Worm (Caenorhabditis elegans) whole organism, mixed stage, embryonic: ENCODE results near the gene nemp-1.

Experiments used
- M03D4.4 ChIP-seq: sonication (generic microtip); optimal IDR thresholded peaks from 2 replicates; lab custom pipeline; 2017; ENCODE audit warnings: mild to moderate bottlenecking, missing genetic modification characterization, missing compliant biosample characterization
- bed-3 ChIP-seq: fragments of 200-800 bp; sonication (Bioruptor generic); optimal IDR thresholded peaks from 3 replicates; lab custom pipeline; 2018; ENCODE audit warnings: mild to moderate bottlenecking, missing genetic modification characterization, moderate library complexity, missing compliant biosample characterization
- blmp-1 ChIP-seq: fragments of 150-350 bp; optimal IDR thresholded peaks from 2 replicates; lab custom pipeline; 2014; ENCODE audit warnings: missing biosample characterization, missing genetic modification characterization
- ceh-39 ChIP-seq: fragments of 150-350 bp; optimal IDR thresholded peaks from 2 replicates; lab custom pipeline; 2014; ENCODE audit warnings: missing biosample characterization, missing genetic modification characterization
- ceh-43 ChIP-seq: fragments of 200-800 bp; sonication (Bioruptor generic); optimal IDR thresholded peaks from 2 replicates; lab custom pipeline; 2018; ENCODE audit warnings: mild to moderate bottlenecking, missing genetic modification characterization, moderate library complexity, missing compliant biosample characterization
- ceh-83 ChIP-seq: fragments of 200-800 bp; sonication (Bioruptor generic); optimal IDR thresholded peaks from 2 replicates; lab custom pipeline; 2018; ENCODE audit warnings: mild to moderate bottlenecking, missing genetic modification characterization, missing compliant biosample characterization
- ces-1 ChIP-seq: fragments of 150-350 bp; optimal IDR thresholded peaks from 2 replicates; lab custom pipeline; 2014; ENCODE audit warnings: missing biosample characterization, missing genetic modification reagents, missing genetic modification characterization
- cnd-1 ChIP-seq: fragments of 200-800 bp; sonication (Bioruptor generic); optimal IDR thresholded peaks from 2 replicates; lab custom pipeline; 2018; ENCODE audit warnings: mild to moderate bottlenecking, missing genetic modification characterization, missing compliant biosample characterization
- elt-1 ChIP-seq: sonication (generic microtip); optimal IDR thresholded peaks from 2 replicates; lab custom pipeline; 2017; ENCODE audit warnings: missing genetic modification characterization, mild to moderate bottlenecking, missing compliant biosample characterization, antibody characterized with exemption, moderate library complexity, borderline replicate concordance; ENCODE audit not compliant: insufficient read depth
- elt-3 ChIP-seq: fragments of 150-350 bp; optimal IDR thresholded peaks from 2 replicates; lab custom pipeline; 2014; ENCODE audit warnings: missing biosample characterization, missing genetic modification characterization
- flh-1 ChIP-seq: fragments of 200-800 bp; sonication (Bioruptor generic); optimal IDR thresholded peaks from 2 replicates; lab custom pipeline; 2018; ENCODE audit warnings: mild to moderate bottlenecking, missing genetic modification characterization, moderate library complexity, missing compliant biosample characterization
- ham-2 ChIP-seq: fragments of 200-800 bp; sonication (Bioruptor generic); optimal IDR thresholded peaks from 2 replicates; lab custom pipeline; 2018; ENCODE audit warnings: mild to moderate bottlenecking, missing genetic modification characterization, missing compliant biosample characterization
- hlh-1 ChIP-seq: fragments of 150-350 bp; optimal IDR thresholded peaks from 2 replicates; lab custom pipeline; 2014; ENCODE audit warnings: missing biosample characterization, missing genetic modification reagents, missing genetic modification characterization
- lin-13 ChIP-seq: fragments of 150-350 bp; optimal IDR thresholded peaks from 2 replicates; lab custom pipeline; 2014; ENCODE audit warnings: missing biosample characterization, missing genetic modification characterization
- lin-32 ChIP-seq: fragments of 200-800 bp; sonication (Bioruptor generic); optimal IDR thresholded peaks from 2 replicates; lab custom pipeline; 2018; ENCODE audit warnings: mild to moderate bottlenecking, missing genetic modification characterization, missing compliant biosample characterization
- lsy-2 ChIP-seq: fragments of 150-350 bp; optimal IDR thresholded peaks from 2 replicates; lab custom pipeline; 2014; ENCODE audit warnings: missing biosample characterization, missing genetic modification characterization
- mab-5 ChIP-seq: fragments of 150-350 bp; optimal IDR thresholded peaks from 2 replicates; lab custom pipeline; 2014; ENCODE audit warnings: missing biosample characterization, missing genetic modification characterization
- mep-1 ChIP-seq: fragments of 150-350 bp; optimal IDR thresholded peaks from 2 replicates; lab custom pipeline; 2017; ENCODE audit warnings: missing biosample characterization, missing genetic modification reagents, missing genetic modification characterization, inconsistent platforms
- mls-2 ChIP-seq: sonication (generic microtip); optimal IDR thresholded peaks from 2 replicates; lab custom pipeline; 2016; ENCODE audit warnings: mild to moderate bottlenecking, missing genetic modification characterization, moderate library complexity, missing compliant biosample characterization
- nhr-12 ChIP-seq: fragments of 150-350 bp; optimal IDR thresholded peaks from 2 replicates; lab custom pipeline; 2014; ENCODE audit warnings: missing biosample characterization, missing genetic modification characterization
- nhr-2 ChIP-seq: fragments of 150-350 bp; optimal IDR thresholded peaks from 2 replicates; lab custom pipeline; 2014; ENCODE audit warnings: missing biosample characterization, missing genetic modification characterization
- nhr-237 ChIP-seq: fragments of 150-350 bp; optimal IDR thresholded peaks from 2 replicates; lab custom pipeline; 2014; ENCODE audit warnings: missing biosample characterization, missing genetic modification characterization
- nhr-28 ChIP-seq: fragments of 150-350 bp; optimal IDR thresholded peaks from 2 replicates; lab custom pipeline; 2014; ENCODE audit warnings: missing biosample characterization, missing genetic modification characterization
- nhr-76 ChIP-seq: sonication (generic microtip); optimal IDR thresholded peaks from 2 replicates; lab custom pipeline; 2017; ENCODE audit warnings: missing biosample characterization, missing genetic modification characterization
- pha-4 ChIP-seq: fragments of 150-350 bp; optimal IDR thresholded peaks from 2 replicates; lab custom pipeline; 2018; ENCODE audit warnings: missing biosample characterization, missing genetic modification reagents, missing genetic modification characterization
- snpc-4 ChIP-seq: fragments of 150-350 bp; optimal IDR thresholded peaks from 2 replicates; lab custom pipeline; 2014; ENCODE audit warnings: missing biosample characterization, missing genetic modification characterization
- sptf-1 ChIP-seq: sonication (generic microtip); optimal IDR thresholded peaks from 2 replicates; lab custom pipeline; 2017; ENCODE audit warnings: mild to moderate bottlenecking, missing genetic modification characterization, moderate library complexity, missing compliant biosample characterization
- tbx-8 ChIP-seq: fragments of 200-800 bp; sonication (Bioruptor generic); optimal IDR thresholded peaks from 2 replicates; lab custom pipeline; 2018; ENCODE audit warnings: mild to moderate bottlenecking, missing genetic modification characterization, moderate library complexity, missing compliant biosample characterization
- unc-120 ChIP-seq: sonication (generic microtip); optimal IDR thresholded peaks from 2 replicates; lab custom pipeline; 2017; ENCODE audit warnings: missing genetic modification characterization, missing compliant biosample characterization; ENCODE audit not compliant: poor library complexity, severe bottlenecking
- unc-39 ChIP-seq: fragments of 150-350 bp; optimal IDR thresholded peaks from 2 replicates; lab custom pipeline; 2014; ENCODE audit warnings: missing biosample characterization, missing genetic modification characterization
- ztf-11 ChIP-seq: fragments of 150-350 bp; optimal IDR thresholded peaks from 2 replicates; lab custom pipeline; 2014; ENCODE audit warnings: missing biosample characterization, missing genetic modification characterization

nemp-1 gene

ce11 chrIII:446860-447259, 25.3 kb upstream of the nemp-1 start:
- TF ChIP-seq ceh-39, result no peak
- TF ChIP-seq mls-2 (tag; lab: Kevin White, UChicago), result no peak
- no peak for TF ChIP-seq unc-39 (tag; lab: Kevin White, UChicago)
- TF ChIP-seq cnd-1 (tag; lab: Kevin White, UChicago), result no peak
- TF ChIP-seq lin-13 (tag; lab: Kevin White, UChicago), result no peak
- no peak for TF ChIP-seq nhr-76
- TF ChIP-seq mab-5, result no peak
- TF ChIP-seq snpc-4 (tag; lab: Kevin White, UChicago), result no peak
- no peak for TF ChIP-seq ztf-11 (tag; lab: Kevin White, UChicago)
- TF ChIP-seq elt-3 (tag; lab: Kevin White, UChicago), result no peak
- TF ChIP-seq flh-1 (GFP tag; lab: Kevin White, UChicago), result no peak
- TF ChIP-seq ces-1 (GFP tag; lab: Kevin White, UChicago), result no peak
- TF ChIP-seq nhr-237 (tag; lab: Kevin White, UChicago), result no peak
- TF ChIP-seq bed-3 (GFP tag; lab: Kevin White, UChicago), result no peak
- no peak for TF ChIP-seq nhr-2 (tag; lab: Kevin White, UChicago)
- no peak for TF ChIP-seq hlh-1 (tag; lab: Kevin White, UChicago)
- TF ChIP-seq ceh-43, result no peak
- TF ChIP-seq, all 35 proteins: peak for 0

ce11 chrIII:455793-456192, 16.3 kb upstream of the nemp-1 start:
- peak; percentile 16 for TF ChIP-seq ces-1 (GFP tag; lab: Kevin White, UChicago)
- no peak for TF ChIP-seq hlh-1 (tag; lab: Kevin White, UChicago)
- TF ChIP-seq, all 35 proteins: peak for 1

- TF ChIP-seq tbx-8 (GFP tag; lab: Kevin White, UChicago), result no peak
- TF ChIP-seq mep-1, result no peak
- TF ChIP-seq nhr-76, result no peak
- TF ChIP-seq elt-3 (tag; lab: Kevin White, UChicago), result no peak
- TF ChIP-seq sptf-1 (tag; lab: Kevin White, UChicago), result no peak
- TF ChIP-seq unc-39 (tag; lab: Kevin White, UChicago), result no peak
- TF ChIP-seq nhr-28 (tag; lab: Kevin White, UChicago), result no peak
- no peak for TF ChIP-seq mab-5
- TF ChIP-seq pha-4 (tag; lab: Kevin White, UChicago), result no peak
- no peak for TF ChIP-seq ceh-83
- TF ChIP-seq nhr-237 (tag; lab: Kevin White, UChicago), result no peak
- no peak for TF ChIP-seq unc-120 (tag; lab: Kevin White, UChicago)
- no peak for TF ChIP-seq lin-13 (tag; lab: Kevin White, UChicago)
- no peak for TF ChIP-seq cnd-1 (tag; lab: Kevin White, UChicago)
- TF ChIP-seq lsy-2, result no peak
- TF ChIP-seq ham-2 (GFP tag; lab: Kevin White, UChicago), result no peak
- no peak for TF ChIP-seq blmp-1 (tag; lab: Kevin White, UChicago)
- no peak for TF ChIP-seq hlh-1 (tag; lab: Kevin White, UChicago)
- TF ChIP-seq, all 35 proteins: peak for 0
Measured at ce11 chrIII:463711-464110, 8.4 kb upstream of the nemp-1 start, which contains the start of gene Y55B1BR.6. Gene Y55B1BR.6, minus strand, starts transcription at chrIII:463811.

ce11 chrIII:475154-475553, 3.0 kb downstream of the nemp-1 start, which contains the start of gene mat-3:
Gene mat-3, plus strand, starts transcription at chrIII:475454.
- TF ChIP-seq ceh-83 (no peak), unc-120 (tag; lab: Kevin White, UChicago) (no peak), tbx-8 (GFP tag; lab: Kevin White, UChicago) (no peak), ceh-39 (no peak), lin-13 (tag; lab: Kevin White, UChicago) (no peak), lsy-2 (no peak), lin-32 (no peak), ztf-11 (tag; lab: Kevin White, UChicago) (no peak), cnd-1 (tag; lab: Kevin White, UChicago) (no peak), elt-1 (no peak), M03D4.4 (no peak), mls-2 (tag; lab: Kevin White, UChicago) (no peak), mab-5 (no peak)

DNA sequence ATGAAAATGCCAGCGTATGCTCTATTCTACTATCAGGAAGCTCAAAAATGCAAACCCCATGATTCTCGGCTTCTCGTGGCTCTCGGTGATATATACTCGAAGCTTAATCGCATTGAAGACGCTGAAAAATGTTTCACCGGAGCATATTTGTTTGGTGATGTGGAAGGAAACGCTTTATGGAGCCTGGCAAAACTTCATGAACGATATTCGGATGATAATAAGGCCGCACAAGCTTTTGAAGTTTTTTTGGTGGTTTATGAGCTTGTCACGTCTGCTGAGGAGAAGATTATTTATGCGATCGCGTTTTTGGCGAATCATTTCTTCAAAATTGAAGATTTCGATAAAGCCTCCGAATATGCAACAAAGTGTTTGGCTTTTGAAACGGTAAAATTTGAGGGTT, 9.1 kb downstream of the nemp-1 start:
- TF ChIP-seq mls-2 (tag; lab: Kevin White, UChicago) (no peak), ces-1 (GFP tag; lab: Kevin White, UChicago) (no peak), nhr-28 (tag; lab: Kevin White, UChicago) (no peak), nhr-12 (tag; lab: Kevin White, UChicago) (no peak), flh-1 (GFP tag; lab: Kevin White, UChicago) (no peak), lin-32 (no peak)
- TF ChIP-seq, all 35 proteins: peak for 0
